In the genomic region with DNA sequence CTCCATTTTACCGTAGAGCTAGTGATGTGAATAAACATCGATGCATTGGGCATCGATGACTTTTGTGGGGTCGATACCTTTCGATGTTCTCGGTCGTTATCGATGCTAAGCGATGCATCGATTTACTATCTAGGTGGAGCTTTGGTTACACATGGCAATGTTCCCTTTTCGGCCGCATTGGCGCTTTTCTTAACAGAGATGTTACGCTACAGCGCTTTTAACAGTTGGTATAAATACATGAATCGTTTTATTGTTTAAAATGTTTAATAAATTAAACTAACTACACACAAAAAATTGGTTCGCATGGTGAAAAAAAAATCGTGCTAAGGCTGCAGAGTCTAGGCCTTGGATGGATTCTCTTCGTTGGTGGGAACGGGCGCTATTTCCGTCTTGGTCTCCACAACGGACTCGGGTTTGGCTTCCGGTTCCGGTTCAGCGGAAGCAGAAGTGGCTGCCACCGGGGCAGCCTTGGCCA, we compare ENCODE assay signal across 1 fruit fly cellular context.
TF ChIP-seq lines count a peak whose summit lies in the region.

TSS of gene Ptpmeg2 (minus strand) at position 281 of the 475 bp plus-strand sequence.

TF ChIP-seq in whole organism, embryonic, 481 proteins besides CTCF, POLR2A, EP300 and RAD21 (continued from another document and continues in another):
- TF ChIP-seq HHEX (GFP tag; optimal IDR thresholded peaks at IDR 0.05; lab: Kevin White, UChicago) (peak; percentile 48), eve (GFP tag; optimal IDR thresholded peaks at IDR 0.05; lab: Kevin White, UChicago) (no peak), ewg (GFP tag; optimal IDR thresholded peaks at IDR 0.05; lab: Kevin White, UChicago) (peak; percentile 23), CG9609 (GFP tag; optimal IDR thresholded peaks at IDR 0.05; lab: Kevin White, UChicago) (peak; percentile 44), en (GFP tag; optimal IDR thresholded peaks at IDR 0.05; lab: Kevin White, UChicago) (no peak), CG18764 (GFP tag; optimal IDR thresholded peaks at IDR 0.05; lab: Kevin White, UChicago) (peak; percentile 61), jigr1 (GFP tag; IDR thresholded peaks at IDR 0.05; lab: Robert Waterston, UW) (no peak), CG4707 (GFP tag; optimal IDR thresholded peaks at IDR 0.05; lab: Kevin White, UChicago) (peak; percentile 50), Hand (GFP tag; optimal IDR thresholded peaks at IDR 0.05; lab: Kevin White, UChicago) (no peak), Hey (tag; optimal IDR thresholded peaks at IDR 0.05; lab: Kevin White, UChicago) (no peak), crc (GFP tag; optimal IDR thresholded peaks at IDR 0.05; lab: Kevin White, UChicago) (peak; percentile 11), CG32772 (GFP tag; IDR thresholded peaks at IDR 0.05; lab: Robert Waterston, UW) (peak; percentile 52), caup (GFP tag; optimal IDR thresholded peaks at IDR 0.05; lab: Kevin White, UChicago; ENCODE audit: severe bottlenecking) (peak; percentile 75), CG43689 (GFP tag; IDR thresholded peaks at IDR 0.05; lab: Robert Waterston, UW) (no peak), chm (GFP tag; IDR thresholded peaks at IDR 0.05; lab: Robert Waterston, UW) (peak; percentile 85), lilli (GFP tag; optimal IDR thresholded peaks at IDR 0.05; lab: Kevin White, UChicago) (peak; percentile 79), bowl (GFP tag; IDR thresholded peaks at IDR 0.05; lab: Robert Waterston, UW) (0 out of 2 replicates have a peak, but pooled peaks have one; percentile 49), CG10274 (GFP tag; optimal IDR thresholded peaks at IDR 0.05; lab: Kevin White, UChicago) (no peak), D19A (tag; optimal IDR thresholded peaks at IDR 0.05; lab: Kevin White, UChicago) (peak; percentile 24), pita (GFP tag; optimal IDR thresholded peaks at IDR 0.05; lab: Kevin White, UChicago) (no peak), cg (GFP tag; optimal IDR thresholded peaks at IDR 0.05; lab: Kevin White, UChicago) (no peak), CG32532 (GFP tag; IDR thresholded peaks at IDR 0.05; lab: Robert Waterston, UW) (peak; percentile 85), CG30020 (tag; optimal IDR thresholded peaks at IDR 0.05; lab: Kevin White, UChicago) (peak; percentile 14), cas (GFP tag; IDR thresholded peaks at IDR 0.05; lab: Robert Waterston, UW) (no peak), dati (GFP tag; IDR thresholded peaks at IDR 0.05; lab: Robert Waterston, UW) (no peak), MESR4 (GFP tag; optimal IDR thresholded peaks at IDR 0.05; lab: Kevin White, UChicago) (peak; percentile 33), CG14860 (GFP tag; IDR thresholded peaks at IDR 0.05; lab: Robert Waterston, UW; ENCODE audit: partially characterized antibody) (peak; percentile 81), Trl (optimal IDR thresholded peaks at IDR 0.05; lab: Kevin White, UChicago) (no peak), Trl (GFP tag; optimal IDR thresholded peaks at IDR 0.05; lab: Kevin White, UChicago) (peak; percentile 66), CG7556 (GFP tag; optimal IDR thresholded peaks at IDR 0.05; lab: Kevin White, UChicago) (peak; percentile 34), sc (optimal IDR thresholded peaks at IDR 0.05; lab: Kevin White, UChicago) (no peak), sc (GFP tag; optimal IDR thresholded peaks at IDR 0.05; lab: Kevin White, UChicago) (no peak), CG33213 (GFP tag; optimal IDR thresholded peaks at IDR 0.05; lab: Kevin White, UChicago) (peak; percentile 90), Sry-β (GFP tag; optimal IDR thresholded peaks at IDR 0.05; lab: Kevin White, UChicago) (no peak), bcd (GFP tag; optimal IDR thresholded peaks at IDR 0.05; lab: Kevin White, UChicago) (peak; percentile 61), schlank (tag; optimal IDR thresholded peaks at IDR 0.05; lab: Kevin White, UChicago) (no peak), ems (GFP tag; optimal IDR thresholded peaks at IDR 0.05; lab: Kevin White, UChicago) (peak; percentile 43), ERR (GFP tag; optimal IDR thresholded peaks at IDR 0.05; lab: Kevin White, UChicago) (peak; percentile 59), D (optimal IDR thresholded peaks at IDR 0.05; lab: Kevin White, UChicago) (no peak), D (GFP tag; optimal IDR thresholded peaks at IDR 0.05; lab: Kevin White, UChicago) (peak; percentile 10), Hr78 (GFP tag; optimal IDR thresholded peaks at IDR 0.05; lab: Kevin White, UChicago) (no peak), CG4730 (GFP tag; IDR thresholded peaks at IDR 0.05; lab: Robert Waterston, UW) (0 out of 2 replicates have a peak, but pooled peaks have one; percentile 4), grn (GFP tag; optimal IDR thresholded peaks at IDR 0.05; lab: Kevin White, UChicago) (peak; percentile 10), CG12155 (GFP tag; optimal IDR thresholded peaks at IDR 0.05; lab: Kevin White, UChicago) (peak; percentile 62), sd (tag; optimal IDR thresholded peaks at IDR 0.05; lab: Kevin White, UChicago) (no peak), CG2889 (GFP tag; IDR thresholded peaks at IDR 0.05; lab: Robert Waterston, UW) (no peak), HLH4C (GFP tag; IDR thresholded peaks at IDR 0.05; lab: Robert Waterston, UW; ENCODE audit: partially characterized antibody) (peak; percentile 91), Bteb2 (GFP tag; optimal IDR thresholded peaks at IDR 0.05; lab: Kevin White, UChicago) (peak; percentile 31), Oli (tag; optimal IDR thresholded peaks at IDR 0.05; lab: Kevin White, UChicago) (peak; percentile 19), CG9727 (GFP tag; optimal IDR thresholded peaks at IDR 0.05; lab: Kevin White, UChicago) (peak; percentile 33), CG10147 (GFP tag; optimal IDR thresholded peaks at IDR 0.05; lab: Kevin White, UChicago) (peak; percentile 36), CG17568 (GFP tag; optimal IDR thresholded peaks at IDR 0.05; lab: Kevin White, UChicago) (peak; percentile 70), Hr51 (GFP tag; optimal IDR thresholded peaks at IDR 0.05; lab: Kevin White, UChicago) (peak; percentile 59 to 60), CoRest (tag; optimal IDR thresholded peaks at IDR 0.05; lab: Kevin White, UChicago) (peak; percentile 61), fd96Cb (tag; optimal IDR thresholded peaks at IDR 0.05; lab: Kevin White, UChicago) (peak; percentile 20), fru (optimal IDR thresholded peaks at IDR 0.05; lab: Kevin White, UChicago) (no peak), CG6689 (GFP tag; IDR thresholded peaks at IDR 0.05; lab: Robert Waterston, UW) (no peak), usp (GFP tag; optimal IDR thresholded peaks at IDR 0.05; lab: Kevin White, UChicago) (no peak), peb (GFP tag; IDR thresholded peaks at IDR 0.05; lab: Robert Waterston, UW) (no peak), Ets65A (GFP tag; lab: Kevin White, UChicago) (peak; percentile 91), Doc2 (GFP tag; IDR thresholded peaks at IDR 0.05; lab: Robert Waterston, UW) (no peak), CG6654 (GFP tag; optimal IDR thresholded peaks at IDR 0.05; lab: Kevin White, UChicago) (no peak), Hsf (GFP tag; optimal IDR thresholded peaks at IDR 0.05; lab: Kevin White, UChicago) (peak; percentile 74), Fer3 (tag; optimal IDR thresholded peaks at IDR 0.05; lab: Kevin White, UChicago) (peak; percentile 43), p53 (GFP tag; optimal IDR thresholded peaks at IDR 0.05; lab: Kevin White, UChicago) (no peak), yki (optimal IDR thresholded peaks at IDR 0.05; lab: Kevin White, UChicago) (no peak), nerfin-1 (tag; optimal IDR thresholded peaks at IDR 0.05; lab: Kevin White, UChicago) (no peak), H15 (GFP tag; IDR thresholded peaks at IDR 0.05; lab: Robert Waterston, UW) (0 out of 3 replicates have a peak, but pooled peaks have one; percentile 23), CG10959 (GFP tag; IDR thresholded peaks at IDR 0.05; lab: Robert Waterston, UW) (peak; percentile 53; the same call in 1 of the 2 replicates), sim (GFP tag; IDR thresholded peaks at IDR 0.05; lab: Robert Waterston, UW) (no peak), vfl (GFP tag; optimal IDR thresholded peaks at IDR 0.05; lab: Kevin White, UChicago) (peak; percentile 31), CG18599 (GFP tag; optimal IDR thresholded peaks at IDR 0.05; lab: Kevin White, UChicago) (peak; percentile 21), jing (GFP tag; optimal IDR thresholded peaks at IDR 0.05; lab: Kevin White, UChicago) (no peak), CG9215 (GFP tag; IDR thresholded peaks at IDR 0.05; lab: Robert Waterston, UW) (no peak), NFAT (GFP tag; IDR thresholded peaks at IDR 0.05; lab: Robert Waterston, UW) (peak; percentile 72; the same call in 1 of the 2 replicates), CG15601 (tag; optimal IDR thresholded peaks at IDR 0.05; lab: Kevin White, UChicago) (peak; percentile 35), CG8089 (GFP tag; optimal IDR thresholded peaks at IDR 0.05; lab: Kevin White, UChicago) (peak; percentile 45), NfI (GFP tag; optimal IDR thresholded peaks at IDR 0.05; lab: Kevin White, UChicago) (peak; percentile 70), CG8359 (GFP tag; optimal IDR thresholded peaks at IDR 0.05; lab: Kevin White, UChicago; ENCODE audit: borderline replicate concordance) (no peak), nmo (GFP tag; optimal IDR thresholded peaks at IDR 0.05; lab: Kevin White, UChicago) (peak; percentile 71), CG1602 (GFP tag; optimal IDR thresholded peaks at IDR 0.05; lab: Kevin White, UChicago) (peak; percentile 46), CG17385 (GFP tag; optimal IDR thresholded peaks at IDR 0.05; lab: Kevin White, UChicago) (peak; percentile 50), her (GFP tag; optimal IDR thresholded peaks at IDR 0.05; lab: Kevin White, UChicago) (peak; percentile 75), CG15514 (GFP tag; optimal IDR thresholded peaks at IDR 0.05; lab: Kevin White, UChicago) (peak; percentile 89), sima (GFP tag; optimal IDR thresholded peaks at IDR 0.05; lab: Kevin White, UChicago) (no peak), emc (GFP tag; optimal IDR thresholded peaks at IDR 0.05; lab: Kevin White, UChicago) (no peak), CG8765 (GFP tag; IDR thresholded peaks at IDR 0.05; lab: Robert Waterston, UW) (no peak), CG2712 (tag; optimal IDR thresholded peaks at IDR 0.05; lab: Kevin White, UChicago) (peak; percentile 77), Doc3 (GFP tag; IDR thresholded peaks at IDR 0.05; lab: Robert Waterston, UW; ENCODE audit: partially characterized antibody) (peak; percentile 77), zfh2 (GFP tag; optimal IDR thresholded peaks at IDR 0.05; lab: Kevin White, UChicago) (peak; percentile 50), Dbx (GFP tag; IDR thresholded peaks at IDR 0.05; lab: Robert Waterston, UW) (peak; percentile 61; the same call in 2 of the 3 replicates), dpn (GFP tag; optimal IDR thresholded peaks at IDR 0.05; lab: Kevin White, UChicago) (peak; percentile 69 to 81), CG16815 (GFP tag; optimal IDR thresholded peaks at IDR 0.05; lab: Kevin White, UChicago) (no peak), Gsc (GFP tag; IDR thresholded peaks at IDR 0.05; lab: Robert Waterston, UW) (no peak), nerfin-2 (GFP tag; IDR thresholded peaks at IDR 0.05; lab: Robert Waterston, UW; ENCODE audit: partially characterized antibody) (peak; percentile 74), CG11247 (GFP tag; IDR thresholded peaks at IDR 0.05; lab: Robert Waterston, UW) (peak; percentile 80), slp2 (GFP tag; optimal IDR thresholded peaks at IDR 0.05; lab: Kevin White, UChicago) (peak; percentile 59), NC2β (GFP tag; optimal IDR thresholded peaks at IDR 0.05; lab: Kevin White, UChicago) (peak; percentile 71), corto (GFP tag; optimal IDR thresholded peaks at IDR 0.05; lab: Kevin White, UChicago) (no peak), ash1 (GFP tag; optimal IDR thresholded peaks at IDR 0.05; lab: Kevin White, UChicago) (peak; percentile 65), abd-A (tag; optimal IDR thresholded peaks at IDR 0.05; lab: Kevin White, UChicago) (no peak), CG1647 (GFP tag; optimal IDR thresholded peaks at IDR 0.05; lab: Kevin White, UChicago) (peak; percentile 42), CG2678 (tag; optimal IDR thresholded peaks at IDR 0.05; lab: Kevin White, UChicago) (peak; percentile 41), CG16779 (GFP tag; IDR thresholded peaks at IDR 0.05; lab: Robert Waterston, UW) (no peak), CG1603 (tag; optimal IDR thresholded peaks at IDR 0.05; lab: Kevin White, UChicago) (peak; percentile 81), CG7987 (GFP tag; optimal IDR thresholded peaks at IDR 0.05; lab: Kevin White, UChicago) (peak; percentile 76), dmrt99B (tag; optimal IDR thresholded peaks at IDR 0.05; lab: Kevin White, UChicago) (peak; percentile 60), CG9437 (GFP tag; optimal IDR thresholded peaks at IDR 0.05; lab: Kevin White, UChicago) (peak; percentile 80), CG8290 (GFP tag; optimal IDR thresholded peaks at IDR 0.05; lab: Kevin White, UChicago) (peak; percentile 84), CG8290 (tag; optimal IDR thresholded peaks at IDR 0.05; lab: Kevin White, UChicago) (peak; percentile 57 to 79), fu2 (GFP tag; optimal IDR thresholded peaks at IDR 0.05; lab: Kevin White, UChicago) (peak; percentile 45), Med (GFP tag; lab: Kevin White, UChicago) (peak; percentile 95), nom (GFP tag; optimal IDR thresholded peaks at IDR 0.05; lab: Kevin White, UChicago) (no peak), tup (GFP tag; optimal IDR thresholded peaks at IDR 0.05; lab: Kevin White, UChicago) (peak; percentile 9), Dad (GFP tag; optimal IDR thresholded peaks at IDR 0.05; lab: Kevin White, UChicago) (peak; percentile 51), tll (GFP tag; optimal IDR thresholded peaks at IDR 0.05; lab: Kevin White, UChicago) (no peak), slbo (GFP tag; IDR thresholded peaks at IDR 0.05; lab: Robert Waterston, UW) (peak; percentile 74), ro (GFP tag; IDR thresholded peaks at IDR 0.05; lab: Robert Waterston, UW) (no peak), CG4282 (GFP tag; optimal IDR thresholded peaks at IDR 0.05; lab: Kevin White, UChicago) (no peak), Elba2 (GFP tag; optimal IDR thresholded peaks at IDR 0.05; lab: Kevin White, UChicago) (no peak), CG18011 (GFP tag; optimal IDR thresholded peaks at IDR 0.05; lab: Kevin White, UChicago) (no peak), Rx (GFP tag; IDR thresholded peaks at IDR 0.05; lab: Robert Waterston, UW) (peak; percentile 38; the same call in 1 of the 2 replicates), crp (GFP tag; optimal IDR thresholded peaks at IDR 0.05; lab: Kevin White, UChicago) (peak in 1 of 2 experiments; percentile 22), psq (GFP tag; optimal IDR thresholded peaks at IDR 0.05; lab: Kevin White, UChicago) (peak; percentile 19), Neu2 (GFP tag; optimal IDR thresholded peaks at IDR 0.05; lab: Kevin White, UChicago; ENCODE audit: borderline replicate concordance) (no peak), zen2 (GFP tag; IDR thresholded peaks at IDR 0.05; lab: Robert Waterston, UW; ENCODE audit: partially characterized antibody) (peak; percentile 93), CG15011 (GFP tag; optimal IDR thresholded peaks at IDR 0.05; lab: Kevin White, UChicago) (peak; percentile 22)
